Worm (Caenorhabditis elegans) whole organism, L3 larva: ENCODE measurements around the gene dhs-31.

Experiments used
- ama-1 ChIP-seq: fragments of 150-350 bp; optimal IDR thresholded peaks from 2 replicates; lab custom pipeline; 2018
- fos-1 ChIP-seq: fragments of 150-350 bp; optimal IDR thresholded peaks from 2 replicates; lab custom pipeline; 2014; ENCODE audit warnings: missing biosample characterization, missing genetic modification characterization
- nhr-12 ChIP-seq: fragments of 150-350 bp; optimal IDR thresholded peaks from 2 replicates; lab custom pipeline; 2014; ENCODE audit warnings: missing biosample characterization, missing genetic modification characterization
- nhr-28 ChIP-seq: fragments of 150-350 bp; optimal IDR thresholded peaks from 2 replicates; lab custom pipeline; 2014; ENCODE audit warnings: missing biosample characterization, missing genetic modification characterization
- nhr-77 ChIP-seq: fragments of 150-350 bp; optimal IDR thresholded peaks from 2 replicates; lab custom pipeline; 2014; ENCODE audit warnings: missing biosample characterization, missing genetic modification characterization
- skn-1 ChIP-seq: fragments of 150-350 bp; optimal IDR thresholded peaks from 2 replicates; lab custom pipeline; 2014; ENCODE audit warnings: missing biosample characterization, missing genetic modification characterization
- tbx-2 ChIP-seq: sonication (generic microtip); optimal IDR thresholded peaks from 2 replicates; lab custom pipeline; 2016; ENCODE audit warnings: mild to moderate bottlenecking, missing genetic modification characterization, missing compliant biosample characterization
- unc-62 ChIP-seq: fragments of 150-350 bp; sonication (generic microtip); optimal IDR thresholded peaks from 4 replicates; lab custom pipeline; 2014; ENCODE audit warnings: missing biosample characterization, missing genetic modification reagents, missing genetic modification characterization
- ztf-4 ChIP-seq: fragments of 150-350 bp; optimal IDR thresholded peaks from 2 replicates; lab custom pipeline; 2014; ENCODE audit warnings: missing biosample characterization, missing genetic modification characterization

DNA sequence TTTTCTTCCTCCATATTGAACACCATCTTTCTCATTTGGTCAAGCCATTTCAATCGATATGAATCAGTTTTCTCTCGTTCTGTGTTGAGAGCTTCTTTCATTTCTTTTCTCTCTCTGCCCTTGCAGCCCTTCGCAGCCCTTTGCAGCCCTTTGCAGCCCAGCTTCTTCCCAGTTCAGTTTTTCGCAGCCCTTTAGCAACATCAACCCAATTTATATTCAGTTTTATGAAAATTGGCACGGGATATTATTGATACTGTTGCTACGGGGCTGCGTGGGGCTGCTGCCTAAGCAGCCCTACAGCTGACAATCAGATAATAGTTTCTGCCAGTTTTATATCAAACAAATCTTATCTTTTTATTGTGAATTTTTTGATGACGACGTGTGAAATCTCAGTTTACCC lies 3.7 kb downstream of the dhs-31 start, which contains the start of gene F44D12.10:
- TF ChIP-seq skn-1 (tag; lab: Kevin White, UChicago) (no peak), ztf-4 (tag; lab: Kevin White, UChicago) (no peak), nhr-12 (tag; lab: Kevin White, UChicago) (no peak), nhr-28 (tag; lab: Kevin White, UChicago) (no peak), nhr-77 (tag; lab: Kevin White, UChicago) (no peak), ama-1 (lab: Kevin White, UChicago) (no peak), fos-1 (tag; lab: Kevin White, UChicago) (no peak), tbx-2 (tag; lab: Kevin White, UChicago) (no peak), unc-62 (GFP tag; lab: Kevin White, UChicago) (no peak)
